Worm (Caenorhabditis elegans) whole organism, L1 larva: ENCODE results near the gene srh-206.

Source experiments
- blmp-1 ChIP-seq: fragments of 150-350 bp; optimal IDR thresholded peaks from 2 replicates; lab custom pipeline; 2014; ENCODE audit warnings: missing biosample characterization, missing genetic modification characterization
- ceh-63 ChIP-seq: fragments of 200-800 bp; sonication (Bioruptor generic); optimal IDR thresholded peaks from 2 replicates; lab custom pipeline; 2018; ENCODE audit warnings: mild to moderate bottlenecking, missing genetic modification characterization, missing compliant biosample characterization
- ceh-8 ChIP-seq: fragments of 200-800 bp; sonication (Bioruptor generic); optimal IDR thresholded peaks from 2 replicates; lab custom pipeline; 2018; ENCODE audit warnings: mild to moderate bottlenecking, missing genetic modification characterization, moderate library complexity, missing compliant biosample characterization
- ceh-88 ChIP-seq: fragments of 200-800 bp; sonication (Bioruptor generic); IDR thresholded peaks from 2 replicates; pipeline ENCODE4 v1.3.6; 2022; ENCODE audit warnings: missing genetic modification characterization, missing compliant biosample characterization
- dsc-1 ChIP-seq: sonication (generic microtip); optimal IDR thresholded peaks from 2 replicates; lab custom pipeline; 2016; ENCODE audit warnings: mild to moderate bottlenecking, missing genetic modification characterization, missing compliant biosample characterization
- efl-1 ChIP-seq, 4 experiments: fragments of 150-350 bp; optimal IDR thresholded peaks in 3 of 4; peaks in 1 of 4; 1 replicate in 1 of 4; 2 replicates in 3 of 4; lab custom pipeline; 2014; ENCODE audit warnings: missing biosample characterization in 2 of 4, missing genetic modification characterization in 2 of 4, missing genetic modification reagents in 2 of 4
- efl-3 ChIP-seq: fragments of 200-800 bp; sonication (Bioruptor generic); optimal IDR thresholded peaks from 2 replicates; lab custom pipeline; 2018; ENCODE audit warnings: mild to moderate bottlenecking, missing genetic modification characterization, missing compliant biosample characterization
- elt-2 ChIP-seq: sonication (generic microtip); optimal IDR thresholded peaks from 2 replicates; lab custom pipeline; 2016; ENCODE audit warnings: missing genetic modification characterization, mild to moderate bottlenecking, inconsistent platforms, missing compliant biosample characterization, missing genetic modification reagents
- elt-3 ChIP-seq, 6 experiments: fragments of 150-350 bp in 1 of 6; sonication (generic microtip); optimal IDR thresholded peaks; 2 replicates each; lab custom pipeline; 2017 to 2018; ENCODE audit warnings: missing biosample characterization in 6 of 6, missing genetic modification characterization in 6 of 6, inconsistent platforms in 1 of 6
- fkh-4 ChIP-seq: sonication (generic microtip); optimal IDR thresholded peaks from 2 replicates; lab custom pipeline; 2016; ENCODE audit warnings: missing compliant biosample characterization, missing genetic modification characterization, borderline replicate concordance
- hlh-4 ChIP-seq: sonication (generic microtip); optimal IDR thresholded peaks from 2 replicates; lab custom pipeline; 2016; ENCODE audit warnings: mild to moderate bottlenecking, missing genetic modification characterization, missing compliant biosample characterization
- hpl-2 ChIP-seq: fragments of 150-350 bp; optimal IDR thresholded peaks from 2 replicates; lab custom pipeline; 2014; ENCODE audit warnings: missing biosample characterization, missing genetic modification reagents, missing genetic modification characterization
- lin-15B ChIP-seq: fragments of 150-350 bp; sonication (generic microtip); optimal IDR thresholded peaks from 3 replicates; lab custom pipeline; 2014; ENCODE audit warnings: missing biosample characterization, missing genetic modification characterization
- lin-35 ChIP-seq, 2 experiments: fragments of 150-350 bp; optimal IDR thresholded peaks; 2 replicates each; lab custom pipeline; 2014; ENCODE audit warnings: missing biosample characterization in 2 of 2, missing genetic modification characterization in 2 of 2, missing genetic modification reagents in 2 of 2
- lin-39 ChIP-seq: fragments of 150-350 bp; optimal IDR thresholded peaks from 2 replicates; lab custom pipeline; 2014; ENCODE audit warnings: missing biosample characterization, missing genetic modification reagents, missing genetic modification characterization
- lsy-2 ChIP-seq, 2 experiments: fragments of 150-350 bp; optimal IDR thresholded peaks; 2 replicates each; lab custom pipeline; 2014; ENCODE audit warnings: missing biosample characterization in 2 of 2, missing genetic modification characterization in 2 of 2
- mdl-1 ChIP-seq, 2 experiments: fragments of 150-350 bp; optimal IDR thresholded peaks; 2 replicates each; lab custom pipeline; 2014 to 2017; ENCODE audit warnings: missing biosample characterization in 2 of 2, missing genetic modification characterization in 2 of 2, inconsistent platforms in 1 of 2
- mef-2 ChIP-seq: fragments of 150-350 bp; optimal IDR thresholded peaks from 2 replicates; lab custom pipeline; 2014; ENCODE audit warnings: missing biosample characterization, missing genetic modification characterization
- nhr-19 ChIP-seq: fragments of 200-800 bp; sonication (Bioruptor generic); conservative IDR thresholded peaks from 2 replicates; pipeline ENCODE4 v1.3.6; 2022; ENCODE audit warnings: missing genetic modification characterization, missing compliant biosample characterization
- nhr-20 ChIP-seq: sonication (generic microtip); optimal IDR thresholded peaks from 2 replicates; lab custom pipeline; 2016; ENCODE audit warnings: mild to moderate bottlenecking, missing genetic modification characterization, missing compliant biosample characterization
- nhr-237 ChIP-seq: fragments of 150-350 bp; optimal IDR thresholded peaks from 2 replicates; lab custom pipeline; 2014; ENCODE audit warnings: missing biosample characterization, missing genetic modification characterization
- nhr-77 ChIP-seq: fragments of 150-350 bp; optimal IDR thresholded peaks from 2 replicates; lab custom pipeline; 2014; ENCODE audit warnings: missing biosample characterization, missing genetic modification characterization
- nhr-84 ChIP-seq: sonication (generic microtip); optimal IDR thresholded peaks from 2 replicates; lab custom pipeline; 2017; ENCODE audit warnings: missing biosample characterization, missing genetic modification characterization
- nhr-90 ChIP-seq: sonication (generic microtip); optimal IDR thresholded peaks from 2 replicates; lab custom pipeline; 2016; ENCODE audit warnings: mild to moderate bottlenecking, missing genetic modification characterization, missing compliant biosample characterization; ENCODE audit not compliant: poor library complexity
- pag-3 ChIP-seq: sonication (generic microtip); optimal IDR thresholded peaks from 2 replicates; lab custom pipeline; 2017; ENCODE audit warnings: missing genetic modification characterization, mild to moderate bottlenecking, missing compliant biosample characterization, antibody characterized with exemption, borderline replicate concordance; ENCODE audit not compliant: insufficient read depth
- skn-1 ChIP-seq: fragments of 150-350 bp; optimal IDR thresholded peaks from 2 replicates; lab custom pipeline; 2014; ENCODE audit warnings: missing biosample characterization, missing genetic modification characterization
- snpc-4 ChIP-seq: fragments of 150-350 bp; optimal IDR thresholded peaks from 2 replicates; lab custom pipeline; 2014; ENCODE audit warnings: missing biosample characterization, missing genetic modification characterization
- snu-23 ChIP-seq: sonication (generic microtip); optimal IDR thresholded peaks from 2 replicates; lab custom pipeline; 2016; ENCODE audit warnings: missing genetic modification characterization, missing compliant biosample characterization
- swsn-7 ChIP-seq: sonication (generic microtip); optimal IDR thresholded peaks from 2 replicates; lab custom pipeline; 2016; ENCODE audit warnings: missing genetic modification characterization, missing compliant biosample characterization
- tbx-2 ChIP-seq: sonication (generic microtip); optimal IDR thresholded peaks from 2 replicates; lab custom pipeline; 2016; ENCODE audit warnings: missing genetic modification characterization, missing compliant biosample characterization
- tlp-1 ChIP-seq: fragments of 150-350 bp; optimal IDR thresholded peaks from 2 replicates; lab custom pipeline; 2014; ENCODE audit warnings: missing biosample characterization, missing genetic modification characterization
- unc-30 ChIP-seq: sonication (generic microtip); optimal IDR thresholded peaks from 2 replicates; lab custom pipeline; 2017; ENCODE audit warnings: missing biosample characterization, missing genetic modification characterization
- unc-62 ChIP-seq: fragments of 150-350 bp; optimal IDR thresholded peaks from 2 replicates; lab custom pipeline; 2014; ENCODE audit warnings: missing biosample characterization, missing genetic modification reagents, missing genetic modification characterization
- zip-4 ChIP-seq: fragments of 200-800 bp; sonication (Bioruptor generic); optimal IDR thresholded peaks from 2 replicates; lab custom pipeline; 2018; ENCODE audit warnings: mild to moderate bottlenecking, missing genetic modification characterization, moderate library complexity, missing compliant biosample characterization
- ztf-11 ChIP-seq, 2 experiments: sonication (generic microtip); optimal IDR thresholded peaks; 2 replicates each; lab custom pipeline; 2016 to 2017; ENCODE audit warnings: missing genetic modification characterization in 2 of 2, missing biosample characterization in 1 of 2, missing compliant biosample characterization in 1 of 2
- ztf-4 ChIP-seq: fragments of 150-350 bp; optimal IDR thresholded peaks from 2 replicates; lab custom pipeline; 2014; ENCODE audit warnings: missing biosample characterization, missing genetic modification characterization

srh-206 gene

DNA sequence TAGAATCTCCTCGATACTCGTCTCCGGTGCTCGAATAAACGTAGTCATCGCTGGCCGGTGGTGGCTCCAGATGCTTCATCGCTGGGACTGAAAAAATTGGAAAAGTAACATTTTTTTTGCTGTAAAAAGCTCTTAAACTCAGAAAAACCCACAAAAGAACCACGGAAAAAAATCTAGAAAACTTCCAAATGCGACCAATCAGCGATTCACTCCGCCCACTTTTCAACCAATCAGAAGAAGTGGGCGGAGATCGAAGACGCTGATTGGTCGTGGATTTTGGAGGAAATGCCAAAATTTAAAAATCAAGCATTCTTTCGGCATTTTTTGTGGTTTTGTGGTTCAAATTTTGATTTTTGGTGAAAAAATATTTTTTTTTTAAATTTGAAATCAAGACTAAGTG, 4.3 kb upstream of the srh-206 start:
- no peak for TF ChIP-seq pag-3 (tag; lab: Kevin White, UChicago)
- TF ChIP-seq efl-1 (optimal IDR thresholded peaks at IDR 0.05; lab: Kevin White, UChicago): no peak
- peak in 1 of 2 experiments; percentile 85 for TF ChIP-seq efl-1 (GFP tag; optimal IDR thresholded peaks at IDR 0.05 in 1 of 2; lab: Kevin White, UChicago)
- TF ChIP-seq blmp-1 (tag; lab: Kevin White, UChicago): no peak

DNA sequence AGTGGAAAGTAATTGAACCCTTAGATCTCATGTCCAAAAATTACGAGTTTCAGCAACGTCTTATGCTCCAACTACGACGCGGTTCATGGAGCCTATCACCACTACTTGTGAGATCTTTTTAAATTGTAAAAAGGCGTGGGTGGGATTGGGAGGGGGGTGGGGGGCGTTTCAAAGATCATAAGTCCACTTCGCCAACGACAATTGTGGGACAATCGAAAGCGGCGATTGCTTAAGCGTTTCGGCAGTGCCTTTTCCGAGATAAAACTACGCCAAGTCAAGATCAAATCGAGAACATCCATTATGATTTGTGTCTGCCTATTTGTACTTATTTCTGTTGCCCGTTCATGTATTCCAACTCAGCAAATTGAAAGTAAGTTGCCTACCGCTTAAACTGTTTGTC, 1.6 kb upstream of the srh-206 start, which contains the start of gene clec-239:
Gene clec-239, plus strand, starts transcription at position 301 of the 400 bp plus-strand sequence.
- TF ChIP-seq efl-3 (no peak), hpl-2 (GFP tag; lab: Kevin White, UChicago) (no peak), nhr-77 (tag; lab: Kevin White, UChicago) (no peak), nhr-19 (GFP tag; lab: Robert Waterston, UW) (no peak), pag-3 (tag; lab: Kevin White, UChicago) (no peak), lin-39 (no peak), snu-23 (GFP tag; lab: Kevin White, UChicago) (no peak), tlp-1 (tag; lab: Kevin White, UChicago) (no peak), dsc-1 (tag; lab: Kevin White, UChicago) (no peak), mdl-1 (tag; optimal IDR thresholded peaks at IDR 0.05; lab: Kevin White, UChicago) (no peak), unc-30 (tag; lab: Kevin White, UChicago) (no peak), unc-62 (GFP tag; lab: Kevin White, UChicago) (no peak)

DNA sequence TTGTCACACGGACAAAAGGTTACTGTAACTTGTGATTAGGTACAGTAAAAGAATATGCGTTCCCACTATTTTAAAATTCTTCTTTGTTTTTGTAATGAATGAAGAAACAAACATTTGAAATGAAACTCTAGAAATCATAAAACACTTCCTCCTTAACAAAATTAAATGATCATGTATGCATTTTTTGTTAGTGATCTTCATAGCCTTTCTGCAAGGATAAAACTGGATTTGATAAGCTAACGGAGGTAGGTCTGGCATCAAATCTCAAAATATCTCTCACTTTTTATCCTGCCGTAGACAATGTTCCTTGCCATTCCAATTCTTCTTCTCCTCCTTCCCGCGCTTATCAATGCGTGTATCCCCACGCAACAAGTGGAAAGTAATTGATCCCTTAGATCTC, 3.2 kb downstream of the srh-206 start, which contains the start of gene clec-238:
Gene clec-238, plus strand, starts transcription at position 301 of the 400 bp plus-strand sequence.
- TF ChIP-seq nhr-90 (tag; lab: Kevin White, UChicago) (no peak), nhr-84 (no peak), swsn-7 (tag; lab: Kevin White, UChicago) (no peak), elt-2 (tag; lab: Kevin White, UChicago) (no peak), snpc-4 (no peak), lin-35 (GFP tag; optimal IDR thresholded peaks at IDR 0.05; lab: Kevin White, UChicago) (no peak), skn-1 (tag; lab: Kevin White, UChicago) (no peak), ztf-11 (tag; optimal IDR thresholded peaks at IDR 0.05; lab: Kevin White, UChicago) (no peak), nhr-20 (tag; lab: Kevin White, UChicago) (no peak), ceh-88 (GFP tag; lab: Robert Waterston, UW) (no peak)

DNA sequence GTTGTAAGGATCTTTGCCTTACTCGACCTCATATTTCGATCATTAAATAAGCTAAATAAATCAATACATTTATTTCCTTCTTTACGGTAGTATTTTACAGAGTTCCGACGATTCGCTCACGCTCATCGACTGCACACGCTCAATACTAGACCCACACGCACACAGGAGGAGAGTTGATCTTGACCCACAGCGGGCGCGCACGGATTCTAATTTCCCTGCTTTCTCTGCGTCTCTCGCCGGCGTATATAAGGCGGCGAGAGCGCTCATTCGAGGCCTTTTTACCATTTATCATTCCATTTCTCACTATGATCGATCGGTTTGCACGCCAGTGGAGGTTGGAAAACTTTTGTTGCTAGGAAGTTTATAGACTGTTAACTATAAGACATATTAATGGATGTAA, 4.6 kb downstream of the srh-206 start:
- TF ChIP-seq hlh-4 (tag; lab: Kevin White, UChicago) (no peak), nhr-20 (tag; lab: Kevin White, UChicago) (no peak), mef-2 (tag; lab: Kevin White, UChicago) (no peak), lin-39 (no peak), lsy-2 (tag; optimal IDR thresholded peaks at IDR 0.05; lab: Kevin White, UChicago) (no peak), lin-15B (tag; lab: Kevin White, UChicago) (no peak), ceh-63 (GFP tag; lab: Kevin White, UChicago) (no peak), fkh-4 (tag; lab: Kevin White, UChicago) (no peak), nhr-237 (tag; lab: Kevin White, UChicago) (no peak), zip-4 (no peak), tbx-2 (tag; lab: Kevin White, UChicago) (no peak), ceh-8 (GFP tag; lab: Kevin White, UChicago) (no peak), elt-3 (tag; optimal IDR thresholded peaks at IDR 0.05; lab: Kevin White, UChicago) (no peak), ztf-4 (tag; lab: Kevin White, UChicago) (no peak), nhr-90 (tag; lab: Kevin White, UChicago) (no peak)
- TF ChIP-seq, all 84 proteins: peak for 0
